Worm (Caenorhabditis elegans) whole organism, late embryonic: ENCODE results near the gene C27F2.9.

Source experiments
- C08G9.2 ChIP-seq: sonication (generic microtip); optimal IDR thresholded peaks from 2 replicates; lab custom pipeline; 2016; ENCODE audit warnings: mild to moderate bottlenecking, missing genetic modification characterization, moderate library complexity, missing compliant biosample characterization
- C38D4.7 ChIP-seq: fragments of 200-800 bp; sonication (Bioruptor generic); optimal IDR thresholded peaks from 2 replicates; lab custom pipeline; 2018; ENCODE audit warnings: mild to moderate bottlenecking, missing genetic modification characterization, moderate library complexity, missing compliant biosample characterization
- F13H6.1 ChIP-seq: sonication (generic microtip); optimal IDR thresholded peaks from 2 replicates; lab custom pipeline; 2016; ENCODE audit warnings: missing genetic modification characterization, missing compliant biosample characterization
- T23F11.4 ChIP-seq: fragments of 200-800 bp; sonication (Bioruptor generic); optimal IDR thresholded peaks from 2 replicates; lab custom pipeline; 2018; ENCODE audit warnings: mild to moderate bottlenecking, missing genetic modification characterization, missing compliant biosample characterization
- Y22D7AL.16 ChIP-seq: sonication (generic microtip); optimal IDR thresholded peaks from 2 replicates; lab custom pipeline; 2016; ENCODE audit warnings: missing genetic modification characterization, missing compliant biosample characterization
- ama-1 ChIP-seq: fragments of 150-350 bp; optimal IDR thresholded peaks from 2 replicates; lab custom pipeline; 2014
- ceh-18 ChIP-seq: sonication (generic microtip); optimal IDR thresholded peaks from 2 replicates; lab custom pipeline; 2016; ENCODE audit warnings: missing genetic modification characterization, missing compliant biosample characterization
- ceh-19 ChIP-seq: fragments of 200-800 bp; sonication (Bioruptor generic); optimal IDR thresholded peaks from 2 replicates; lab custom pipeline; 2018; ENCODE audit warnings: mild to moderate bottlenecking, missing genetic modification characterization, missing compliant biosample characterization
- ceh-2 ChIP-seq: sonication (generic microtip); optimal IDR thresholded peaks from 2 replicates; lab custom pipeline; 2016; ENCODE audit warnings: missing genotype, missing genetic modification characterization, missing compliant biosample characterization
- ceh-22 ChIP-seq: sonication (generic microtip); optimal IDR thresholded peaks from 2 replicates; lab custom pipeline; 2017; ENCODE audit warnings: missing biosample characterization, missing genetic modification characterization
- ceh-30 ChIP-seq: fragments of 150-350 bp; optimal IDR thresholded peaks from 2 replicates; lab custom pipeline; 2014; ENCODE audit warnings: missing biosample characterization, missing genetic modification characterization
- ceh-31 ChIP-seq: sonication (generic microtip); optimal IDR thresholded peaks from 2 replicates; lab custom pipeline; 2016; ENCODE audit warnings: missing genetic modification characterization, missing compliant biosample characterization
- ceh-34 ChIP-seq: sonication (generic microtip); optimal IDR thresholded peaks from 2 replicates; lab custom pipeline; 2016; ENCODE audit warnings: mild to moderate bottlenecking, missing genetic modification characterization, missing compliant biosample characterization
- ceh-48 ChIP-seq: sonication (generic microtip); optimal IDR thresholded peaks from 2 replicates; lab custom pipeline; 2016; ENCODE audit warnings: missing genetic modification characterization, inconsistent platforms, missing compliant biosample characterization
- dmd-4 ChIP-seq: sonication (generic microtip); optimal IDR thresholded peaks from 2 replicates; lab custom pipeline; 2016; ENCODE audit warnings: borderline replicate concordance, missing genetic modification characterization, missing compliant biosample characterization
- dve-1 ChIP-seq: sonication (generic microtip); optimal IDR thresholded peaks from 2 replicates; lab custom pipeline; 2017; ENCODE audit warnings: antibody characterized with exemption, mild to moderate bottlenecking, missing genetic modification characterization, missing compliant biosample characterization
- elt-2 ChIP-seq: sonication (generic microtip); optimal IDR thresholded peaks from 2 replicates; lab custom pipeline; 2016; ENCODE audit warnings: missing genetic modification reagents, missing genetic modification characterization, missing compliant biosample characterization
- elt-4 ChIP-seq: sonication (generic microtip); optimal IDR thresholded peaks from 2 replicates; lab custom pipeline; 2016; ENCODE audit warnings: missing genetic modification characterization, missing compliant biosample characterization
- ets-4 ChIP-seq: sonication (generic microtip); optimal IDR thresholded peaks from 2 replicates; lab custom pipeline; 2016; ENCODE audit warnings: missing genetic modification characterization, missing compliant biosample characterization
- fax-1 ChIP-seq: sonication (generic microtip); optimal IDR thresholded peaks from 2 replicates; lab custom pipeline; 2016; ENCODE audit warnings: missing genotype, missing genetic modification characterization, missing compliant biosample characterization
- fkh-10 ChIP-seq: fragments of 150-350 bp; optimal IDR thresholded peaks from 2 replicates; lab custom pipeline; 2014; ENCODE audit warnings: missing biosample characterization, missing genetic modification reagents, missing genetic modification characterization
- fkh-6 ChIP-seq: sonication (generic microtip); optimal IDR thresholded peaks from 2 replicates; lab custom pipeline; 2016; ENCODE audit warnings: missing genetic modification characterization, missing compliant biosample characterization
- gmeb-2 ChIP-seq: sonication (generic microtip); optimal IDR thresholded peaks from 2 replicates; lab custom pipeline; 2016; ENCODE audit warnings: missing genetic modification characterization, inconsistent platforms, missing compliant biosample characterization
- hlh-15 ChIP-seq: sonication (generic microtip); optimal IDR thresholded peaks from 2 replicates; lab custom pipeline; 2016; ENCODE audit warnings: missing genetic modification characterization, missing compliant biosample characterization
- hlh-30 ChIP-seq: sonication (generic microtip); optimal IDR thresholded peaks from 2 replicates; lab custom pipeline; 2017; ENCODE audit warnings: antibody characterized with exemption, missing genetic modification characterization, missing compliant biosample characterization; ENCODE audit not compliant: insufficient read depth
- lin-11 ChIP-seq: fragments of 200-800 bp; sonication (Bioruptor generic); optimal IDR thresholded peaks from 2 replicates; lab custom pipeline; 2018; ENCODE audit warnings: mild to moderate bottlenecking, missing genetic modification characterization, missing compliant biosample characterization
- madf-2 ChIP-seq: sonication (generic microtip); optimal IDR thresholded peaks from 2 replicates; lab custom pipeline; 2017; ENCODE audit warnings: missing genetic modification characterization, missing compliant biosample characterization
- nfya-1 ChIP-seq: sonication (generic microtip); optimal IDR thresholded peaks from 2 replicates; lab custom pipeline; 2017; ENCODE audit warnings: missing genetic modification characterization, mild to moderate bottlenecking, missing compliant biosample characterization, antibody characterized with exemption, moderate library complexity
- nhr-232 ChIP-seq: sonication (generic microtip); optimal IDR thresholded peaks from 2 replicates; lab custom pipeline; 2016; ENCODE audit warnings: missing genetic modification characterization, missing compliant biosample characterization
- npax-4 ChIP-seq: sonication (generic microtip); optimal IDR thresholded peaks from 2 replicates; lab custom pipeline; 2016; ENCODE audit warnings: missing genetic modification characterization, missing compliant biosample characterization
- odd-2 ChIP-seq: sonication (generic microtip); optimal IDR thresholded peaks from 2 replicates; lab custom pipeline; 2017; ENCODE audit warnings: antibody characterized with exemption, mild to moderate bottlenecking, missing genetic modification characterization, missing compliant biosample characterization
- pha-2 ChIP-seq: sonication (generic microtip); optimal IDR thresholded peaks from 2 replicates; lab custom pipeline; 2017; ENCODE audit warnings: mild to moderate bottlenecking, missing genetic modification characterization, missing compliant biosample characterization
- pqm-1 ChIP-seq: sonication (generic microtip); optimal IDR thresholded peaks from 2 replicates; lab custom pipeline; 2016; ENCODE audit warnings: missing genetic modification characterization, missing compliant biosample characterization
- ref-2 ChIP-seq: sonication (generic microtip); optimal IDR thresholded peaks from 2 replicates; lab custom pipeline; 2016; ENCODE audit warnings: missing genetic modification characterization, missing compliant biosample characterization
- rnt-1 ChIP-seq: sonication (generic microtip); optimal IDR thresholded peaks from 2 replicates; lab custom pipeline; 2016; ENCODE audit warnings: missing genetic modification characterization, missing compliant biosample characterization
- sdc-2 ChIP-seq: sonication (generic microtip); optimal IDR thresholded peaks from 2 replicates; lab custom pipeline; 2016; ENCODE audit warnings: missing genotype, missing genetic modification characterization, missing compliant biosample characterization
- sox-2 ChIP-seq: fragments of 200-800 bp; sonication (Bioruptor generic); IDR thresholded peaks from 2 replicates; pipeline ENCODE4 v1.3.6; 2022; ENCODE audit warnings: missing genetic modification reagents, missing genetic modification characterization, missing compliant biosample characterization
- tbx-2 ChIP-seq: sonication (generic microtip); optimal IDR thresholded peaks from 2 replicates; lab custom pipeline; 2016; ENCODE audit warnings: missing genetic modification characterization, missing compliant biosample characterization
- tbx-7 ChIP-seq: sonication (generic microtip); optimal IDR thresholded peaks from 2 replicates; lab custom pipeline; 2016; ENCODE audit warnings: missing genotype, missing genetic modification characterization, missing compliant biosample characterization
- ttx-3 ChIP-seq: sonication (generic microtip); optimal IDR thresholded peaks from 2 replicates; lab custom pipeline; 2016; ENCODE audit warnings: missing genetic modification reagents, missing genetic modification characterization, missing compliant biosample characterization
- unc-42 ChIP-seq: sonication (generic microtip); optimal IDR thresholded peaks from 2 replicates; lab custom pipeline; 2016; ENCODE audit warnings: missing genotype, missing genetic modification characterization, missing compliant biosample characterization
- unc-55 ChIP-seq: sonication (generic microtip); optimal IDR thresholded peaks from 2 replicates; lab custom pipeline; 2017; ENCODE audit warnings: missing biosample characterization, missing genetic modification reagents, missing genetic modification characterization
- unc-86 ChIP-seq: sonication (generic microtip); optimal IDR thresholded peaks from 2 replicates; lab custom pipeline; 2016; ENCODE audit warnings: missing genetic modification characterization, missing compliant biosample characterization
- zip-5 ChIP-seq: sonication (generic microtip); optimal IDR thresholded peaks from 2 replicates; lab custom pipeline; 2016; ENCODE audit warnings: missing genetic modification characterization, missing compliant biosample characterization

The C27F2.9 gene

DNA sequence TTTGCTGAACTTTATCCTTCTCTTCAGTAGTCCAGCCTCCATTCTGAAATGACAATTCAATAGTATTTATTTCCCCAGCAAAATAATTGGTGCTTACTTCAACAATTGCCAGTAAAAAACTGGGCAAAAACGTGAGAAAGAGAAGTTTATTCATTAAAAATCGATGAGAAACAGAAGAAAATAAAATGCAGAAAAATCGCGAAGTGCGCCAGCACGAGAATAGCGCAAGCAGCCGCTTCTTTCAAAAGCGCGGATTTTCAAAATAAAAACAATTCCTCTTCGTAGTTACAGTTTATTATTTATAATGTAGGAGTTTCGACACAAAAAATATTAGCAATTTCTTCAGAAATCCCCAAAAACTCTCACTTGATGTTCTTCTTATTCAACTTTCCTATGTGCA, at the start of gene C27F2.9:
Gene C27F2.9 (minus strand): TSS at position 159 of the 400 bp plus-strand sequence.
- TF ChIP-seq odd-2 (tag; lab: Kevin White, UChicago) (no peak), sdc-2 (tag; lab: Kevin White, UChicago) (peak; percentile 50), ref-2 (tag; lab: Kevin White, UChicago) (peak; percentile 47), ceh-19 (GFP tag; lab: Kevin White, UChicago) (no peak), elt-4 (no peak), madf-2 (tag; lab: Kevin White, UChicago) (peak; percentile 31), ttx-3 (tag; lab: Kevin White, UChicago) (peak; percentile 36), ama-1 (lab: Kevin White, UChicago) (no peak), ceh-18 (tag; lab: Kevin White, UChicago) (peak; percentile 76), rnt-1 (tag; lab: Kevin White, UChicago) (peak; percentile 19), ceh-2 (tag; lab: Kevin White, UChicago) (peak; percentile 1), ets-4 (peak; percentile 77), ceh-34 (tag; lab: Kevin White, UChicago) (peak; percentile 51), nfya-1 (tag; lab: Kevin White, UChicago) (peak; percentile 82), hlh-30 (no peak), tbx-2 (peak; percentile 76), ceh-30 (peak; percentile 24), lin-11 (tag; lab: Kevin White, UChicago) (peak; percentile 25), Y22D7AL.16 (peak; percentile 16), nhr-232 (tag; lab: Kevin White, UChicago) (no peak), F13H6.1 (no peak), tbx-7 (tag; lab: Kevin White, UChicago) (peak; percentile 44), unc-86 (tag; lab: Kevin White, UChicago) (peak; percentile 18), elt-2 (peak; percentile 61), sox-2 (GFP tag; lab: Robert Waterston, UW) (peak; percentile 48), pha-2 (tag; lab: Kevin White, UChicago) (no peak), zip-5 (tag; lab: Kevin White, UChicago) (no peak), ceh-48 (tag; lab: Kevin White, UChicago) (peak; percentile 81), dve-1 (peak; percentile 23), pqm-1 (tag; lab: Kevin White, UChicago) (no peak), unc-42 (tag; lab: Kevin White, UChicago) (peak; percentile 56), T23F11.4 (GFP tag; lab: Kevin White, UChicago) (no peak), unc-55 (GFP tag; lab: Kevin White, UChicago) (peak; percentile 26), fkh-6 (no peak), npax-4 (tag; lab: Kevin White, UChicago) (peak; percentile 1), C08G9.2 (tag; lab: Kevin White, UChicago) (peak; percentile 4), C38D4.7 (GFP tag; lab: Kevin White, UChicago) (no peak), fax-1 (tag; lab: Kevin White, UChicago) (no peak), ceh-31 (tag; lab: Kevin White, UChicago) (peak; percentile 73), gmeb-2 (tag; lab: Kevin White, UChicago) (no peak)

- TF ChIP-seq zip-5 (tag; lab: Kevin White, UChicago) (no peak), fkh-6 (no peak), sox-2 (GFP tag; lab: Robert Waterston, UW) (no peak), fkh-10 (GFP tag; lab: Kevin White, UChicago) (no peak), nhr-232 (tag; lab: Kevin White, UChicago) (no peak), npax-4 (tag; lab: Kevin White, UChicago) (no peak), ceh-48 (tag; lab: Kevin White, UChicago) (no peak), unc-86 (tag; lab: Kevin White, UChicago) (no peak), C08G9.2 (tag; lab: Kevin White, UChicago) (no peak), dmd-4 (tag; lab: Kevin White, UChicago) (no peak), ceh-22 (no peak), hlh-15 (tag; lab: Kevin White, UChicago) (no peak)
- TF ChIP-seq, all 69 proteins: peak for 0
Observed at ce11 chrIII:5012460-5012859, 49.6 kb upstream of the C27F2.9 start.
